Fruit fly (Drosophila melanogaster) whole organism: ENCODE measurements around the gene Obp99c.
A peak's percentile ranks its signal among the peaks of the same experiment; 100 is the strongest.

Experiments
- CG8478 ChIP-seq: fragments of >200 bp; optimal IDR thresholded peaks from 2 replicates; lab custom pipeline; 2018; ENCODE audit warnings: inconsistent platforms
- Dll ChIP-seq: fragments of >200 bp; optimal IDR thresholded peaks from 2 replicates; lab custom pipeline; 2017
- EcR ChIP-seq, 2 experiments: fragments of >200 bp; optimal IDR thresholded peaks; 2 replicates each; lab custom pipeline; 2017; ENCODE audit warnings: missing biosample characterization in 2 of 2, missing genetic modification characterization in 2 of 2, missing genetic modification reagents in 2 of 2
- pan ChIP-seq: fragments of >200 bp; optimal IDR thresholded peaks from 2 replicates; lab custom pipeline; 2017
- psq ChIP-seq: fragments of >200 bp; optimal IDR thresholded peaks from 2 replicates; lab custom pipeline; 2017
- usp ChIP-seq: fragments of >200 bp; optimal IDR thresholded peaks from 2 replicates; lab custom pipeline; 2017; ENCODE audit warnings: missing biosample characterization, missing genetic modification characterization, mixed read lengths

The Obp99c gene

dm6 chr3R:29695744-29696143, 6.6 kb upstream of the Obp99c start:
- TF ChIP-seq pan (lab: Kevin White, UChicago) = no peak
- TF ChIP-seq usp (GFP tag; lab: Kevin White, UChicago) = no peak
- no peak for TF ChIP-seq CG8478 (lab: Kevin White, UChicago)
- no peak for TF ChIP-seq Dll
- TF ChIP-seq psq (lab: Kevin White, UChicago) = no peak
- TF ChIP-seq EcR (GFP tag; optimal IDR thresholded peaks at IDR 0.05; lab: Kevin White, UChicago) = no peak

- TF ChIP-seq psq (lab: Kevin White, UChicago) (no peak), Dll (no peak), EcR (GFP tag; optimal IDR thresholded peaks at IDR 0.05; lab: Kevin White, UChicago) (no peak), usp (GFP tag; lab: Kevin White, UChicago) (no peak), pan (lab: Kevin White, UChicago) (no peak), CG8478 (lab: Kevin White, UChicago) (no peak)
Observed at dm6 chr3R:29692009-29692641, 3.0 kb upstream of the Obp99c start, which contains the start of gene dmrt99B. TSS of gene dmrt99B (plus strand) at chr3R:29692591.

- no peak for TF ChIP-seq EcR (GFP tag; optimal IDR thresholded peaks at IDR 0.05; lab: Kevin White, UChicago)
- TF ChIP-seq usp (GFP tag; lab: Kevin White, UChicago) = no peak
- no peak for TF ChIP-seq pan (lab: Kevin White, UChicago)
- no peak for TF ChIP-seq Dll
- no peak for TF ChIP-seq psq (lab: Kevin White, UChicago)
- no peak for TF ChIP-seq CG8478 (lab: Kevin White, UChicago)
Observed at dm6 chr3R:29690960-29691527, 1.9 kb upstream of the Obp99c start.

- TF ChIP-seq usp (GFP tag; lab: Kevin White, UChicago) (no peak), EcR (GFP tag; optimal IDR thresholded peaks at IDR 0.05; lab: Kevin White, UChicago) (no peak), pan (lab: Kevin White, UChicago) (no peak), Dll (no peak), psq (lab: Kevin White, UChicago) (no peak), CG8478 (lab: Kevin White, UChicago) (no peak)
Observed at dm6 chr3R:29690539-29690852, 1.4 kb upstream of the Obp99c start.

DNA sequence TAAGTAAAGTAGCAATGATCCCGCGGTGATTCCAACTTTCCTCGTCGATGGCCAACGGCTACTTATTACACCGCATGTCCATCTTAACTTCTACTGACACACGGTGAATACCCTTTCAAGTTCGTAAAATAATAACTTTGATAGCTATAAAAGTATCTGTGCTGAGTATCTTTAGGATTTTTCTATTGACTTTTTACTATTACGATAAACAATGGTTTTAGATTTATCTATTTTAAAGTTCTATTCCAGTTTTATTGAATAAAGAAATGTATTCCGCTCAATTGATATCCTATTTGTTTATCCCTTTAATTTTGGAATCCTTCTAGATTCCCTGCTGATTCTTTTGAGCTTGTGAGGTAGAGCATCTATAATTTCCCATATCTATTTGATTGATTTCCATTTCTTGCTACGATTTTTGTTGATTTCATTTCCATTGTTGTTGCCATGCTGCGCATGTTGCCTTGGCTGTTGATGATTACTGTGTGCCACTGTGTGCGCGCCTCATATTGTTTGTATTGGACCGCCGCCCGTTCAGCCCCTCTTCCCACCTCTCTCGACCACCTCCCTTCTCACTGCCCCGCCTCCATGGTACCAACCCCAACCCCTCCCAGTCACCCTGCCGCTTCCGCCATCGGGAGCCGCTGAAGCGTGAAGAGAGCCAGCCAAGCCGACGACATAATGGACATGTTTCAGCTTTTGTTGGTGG, 875 bp upstream of the Obp99c start:
- TF ChIP-seq CG8478 (lab: Kevin White, UChicago) = no peak
- TF ChIP-seq Dll = no peak
- TF ChIP-seq pan (lab: Kevin White, UChicago) = no peak
- TF ChIP-seq usp (GFP tag; lab: Kevin White, UChicago) = no peak
- TF ChIP-seq EcR (GFP tag; optimal IDR thresholded peaks at IDR 0.05; lab: Kevin White, UChicago) = no peak
- no peak for TF ChIP-seq psq (lab: Kevin White, UChicago)

dm6 chr3R:29686698-29687097, 2.4 kb downstream of the Obp99c start:
- no peak for TF ChIP-seq usp (GFP tag; lab: Kevin White, UChicago)
- no peak for TF ChIP-seq EcR (GFP tag; optimal IDR thresholded peaks at IDR 0.05; lab: Kevin White, UChicago)
- TF ChIP-seq CG8478 (lab: Kevin White, UChicago) = no peak
- TF ChIP-seq pan (lab: Kevin White, UChicago) = no peak
- no peak for TF ChIP-seq psq (lab: Kevin White, UChicago)
- no peak for TF ChIP-seq Dll

DNA sequence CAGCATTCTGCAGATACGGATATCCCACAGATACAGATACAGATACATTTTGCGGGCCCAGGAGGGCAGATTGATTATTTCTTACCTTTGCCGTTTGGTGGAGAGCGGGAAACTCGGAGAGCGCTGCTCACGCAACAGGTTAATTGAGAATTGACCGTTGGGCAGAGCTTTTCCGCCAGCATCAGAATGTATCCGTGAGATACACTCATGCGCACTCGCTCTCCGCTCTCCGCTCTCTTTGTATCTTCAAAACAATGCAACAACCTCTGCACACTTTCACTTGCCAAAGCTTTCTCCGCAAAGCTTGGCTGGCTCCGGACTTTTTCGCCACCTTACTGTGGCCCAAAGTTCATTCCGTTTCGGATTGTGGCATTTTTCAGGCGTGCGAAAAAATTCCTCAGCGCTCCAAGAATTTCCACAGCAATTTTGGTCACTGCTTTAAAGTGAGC, 6.9 kb downstream of the Obp99c start, which contains the start of the genes CG7582 and Gycalpha99B:
CG7582 (minus strand) TSS at position 127 of the 449 bp plus-strand sequence.
Gycalpha99B (plus strand) TSS at position 352 of the 449 bp plus-strand sequence.
- TF ChIP-seq usp (GFP tag; lab: Kevin White, UChicago) (no peak), EcR (GFP tag; optimal IDR thresholded peaks at IDR 0.05; lab: Kevin White, UChicago) (no peak), psq (lab: Kevin White, UChicago) (no peak), Dll (peak; percentile 86), CG8478 (lab: Kevin White, UChicago) (no peak), pan (lab: Kevin White, UChicago) (no peak)

DNA sequence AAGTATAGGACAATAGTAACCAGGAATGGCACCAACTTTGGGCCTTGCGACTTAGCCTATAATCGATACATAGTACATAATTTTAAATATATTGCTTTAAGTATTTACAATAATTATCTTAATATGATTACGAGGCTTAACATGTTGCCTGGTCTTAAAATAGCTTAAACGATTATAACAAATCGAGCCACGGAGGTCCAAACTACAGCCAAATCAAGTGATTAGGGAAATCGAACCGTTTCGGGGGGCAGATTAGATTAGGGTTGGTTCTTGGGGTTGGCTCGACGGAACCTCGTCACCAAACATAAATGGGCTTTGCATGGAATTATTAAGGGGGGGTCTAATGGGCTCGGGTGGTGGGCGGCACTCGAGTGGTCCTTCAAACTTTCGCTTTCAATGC, 7.9 kb downstream of the Obp99c start:
- no peak for TF ChIP-seq EcR (GFP tag; optimal IDR thresholded peaks at IDR 0.05; lab: Kevin White, UChicago)
- no peak for TF ChIP-seq CG8478 (lab: Kevin White, UChicago)
- no peak for TF ChIP-seq pan (lab: Kevin White, UChicago)
- TF ChIP-seq usp (GFP tag; lab: Kevin White, UChicago) = no peak
- no peak for TF ChIP-seq Dll
- no peak for TF ChIP-seq psq (lab: Kevin White, UChicago)

DNA sequence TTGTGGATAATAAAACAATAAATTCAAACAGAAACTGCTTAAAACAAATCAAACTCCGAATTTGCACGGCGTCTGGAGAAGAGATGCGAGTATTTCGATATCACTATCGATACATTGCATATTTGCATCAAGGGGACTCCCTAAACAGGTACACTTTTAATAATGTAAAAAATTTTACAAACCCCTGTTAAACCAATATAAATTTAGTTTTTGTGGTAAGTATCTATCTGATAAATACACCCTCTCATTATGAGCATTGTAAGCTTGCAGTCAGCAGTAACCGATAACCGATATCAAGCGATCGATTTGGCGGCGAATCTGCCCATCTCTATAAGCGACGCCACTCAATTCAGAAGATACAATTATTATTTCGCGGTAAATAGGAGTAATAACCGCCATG, 13.8 kb downstream of the Obp99c start, which contains the start of the genes Bub3 and Cap-D2:
Bub3 (minus strand) TSS at position 89 of the 400 bp plus-strand sequence.
Cap-D2 (plus strand) TSS at position 319 of the 400 bp plus-strand sequence.
- TF ChIP-seq pan (lab: Kevin White, UChicago) (no peak), CG8478 (lab: Kevin White, UChicago) (no peak), Dll (no peak)

DNA sequence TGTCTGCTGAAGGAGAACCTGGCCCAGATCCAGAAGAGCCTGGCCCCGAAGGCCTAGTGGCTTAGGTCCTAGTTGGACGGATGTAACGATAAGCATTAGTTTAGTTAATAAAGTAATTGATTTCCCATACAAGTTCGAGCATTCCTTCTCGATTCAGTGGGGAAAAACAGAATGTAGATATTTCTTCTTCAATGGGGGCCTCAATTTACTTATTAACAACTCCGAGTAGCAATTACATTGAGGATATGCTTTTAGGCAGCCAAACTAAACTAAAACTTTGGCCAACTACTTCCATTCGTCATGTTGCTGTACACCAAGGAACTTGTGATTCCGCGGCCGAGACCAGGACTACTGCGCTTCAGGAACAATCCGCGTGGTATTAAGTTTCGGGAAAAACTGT, 17.0 kb downstream of the Obp99c start, which contains the start of gene ppk19:
ppk19 (plus strand) TSS at position 301 of the 400 bp plus-strand sequence.
- TF ChIP-seq psq (lab: Kevin White, UChicago) (no peak), usp (GFP tag; lab: Kevin White, UChicago) (no peak), Dll (no peak), EcR (GFP tag; optimal IDR thresholded peaks at IDR 0.05; lab: Kevin White, UChicago) (no peak), CG8478 (lab: Kevin White, UChicago) (no peak), pan (lab: Kevin White, UChicago) (no peak)

dm6 chr3R:29671060-29671707, 17.9 kb downstream of the Obp99c start, which contains the start of gene Obp99a:
TSS of gene Obp99a (plus strand) at chr3R:29671657.
- TF ChIP-seq EcR (GFP tag; optimal IDR thresholded peaks at IDR 0.05; lab: Kevin White, UChicago) (no peak), pan (lab: Kevin White, UChicago) (no peak), usp (GFP tag; lab: Kevin White, UChicago) (no peak), CG8478 (lab: Kevin White, UChicago) (no peak), Dll (no peak), psq (lab: Kevin White, UChicago) (no peak)
